Worm (Caenorhabditis elegans) whole organism, L4 larva: ENCODE measurements around the gene let-92.

Experiments
- T26A8.4 ChIP-seq: fragments of 200-800 bp; sonication (Bioruptor generic); IDR thresholded peaks from 2 replicates; pipeline ENCODE4 v1.3.6; 2022; ENCODE audit warnings: missing genetic modification characterization, missing compliant biosample characterization
- ama-1 ChIP-seq: fragments of 150-350 bp; optimal IDR thresholded peaks from 2 replicates; lab custom pipeline; 2014; ENCODE audit warnings: inconsistent platforms, mixed read lengths
- egl-43 ChIP-seq: fragments of 200-800 bp; sonication (Bioruptor generic); IDR thresholded peaks from 2 replicates; pipeline ENCODE4 v1.3.6; 2022; ENCODE audit warnings: missing genetic modification reagents, missing genetic modification characterization, missing compliant biosample characterization
- nhr-11 ChIP-seq: fragments of 150-350 bp; optimal IDR thresholded peaks from 2 replicates; lab custom pipeline; 2014; ENCODE audit warnings: missing biosample characterization, missing genetic modification characterization
- nhr-28 ChIP-seq: fragments of 150-350 bp; optimal IDR thresholded peaks from 2 replicates; lab custom pipeline; 2014; ENCODE audit warnings: missing biosample characterization, missing genetic modification characterization
- php-3 ChIP-seq: fragments of 200-800 bp; sonication (Bioruptor generic); IDR thresholded peaks from 2 replicates; pipeline ENCODE4 v1.3.6; 2022; ENCODE audit warnings: missing genetic modification reagents, missing genetic modification characterization, missing compliant biosample characterization
- skn-1 ChIP-seq: fragments of 150-350 bp; optimal IDR thresholded peaks from 2 replicates; lab custom pipeline; 2014; ENCODE audit warnings: missing biosample characterization, missing genetic modification characterization

ce11 chrIV:11812017-11812416, 46.2 kb upstream of the let-92 start:
- TF ChIP-seq egl-43 (no peak), skn-1 (tag; lab: Kevin White, UChicago) (no peak), ama-1 (lab: Kevin White, UChicago) (no peak), nhr-11 (tag; lab: Kevin White, UChicago) (no peak), php-3 (no peak), T26A8.4 (GFP tag; lab: Robert Waterston, UW) (no peak), nhr-28 (tag; lab: Kevin White, UChicago) (peak; percentile 44)
